Worm (Caenorhabditis elegans) whole organism, mixed stage, embryonic: Measurements from ENCODE around the gene alh-6.

Experiments
- bed-3 ChIP-seq: fragments of 200-800 bp; sonication (Bioruptor generic); optimal IDR thresholded peaks from 3 replicates; lab custom pipeline; 2018; ENCODE audit warnings: mild to moderate bottlenecking, missing genetic modification characterization, moderate library complexity, missing compliant biosample characterization
- ham-2 ChIP-seq: fragments of 200-800 bp; sonication (Bioruptor generic); optimal IDR thresholded peaks from 2 replicates; lab custom pipeline; 2018; ENCODE audit warnings: mild to moderate bottlenecking, missing genetic modification characterization, missing compliant biosample characterization
- nhr-28 ChIP-seq: fragments of 150-350 bp; optimal IDR thresholded peaks from 2 replicates; lab custom pipeline; 2014; ENCODE audit warnings: missing biosample characterization, missing genetic modification characterization
- ztf-11 ChIP-seq: fragments of 150-350 bp; optimal IDR thresholded peaks from 2 replicates; lab custom pipeline; 2014; ENCODE audit warnings: missing biosample characterization, missing genetic modification characterization

DNA sequence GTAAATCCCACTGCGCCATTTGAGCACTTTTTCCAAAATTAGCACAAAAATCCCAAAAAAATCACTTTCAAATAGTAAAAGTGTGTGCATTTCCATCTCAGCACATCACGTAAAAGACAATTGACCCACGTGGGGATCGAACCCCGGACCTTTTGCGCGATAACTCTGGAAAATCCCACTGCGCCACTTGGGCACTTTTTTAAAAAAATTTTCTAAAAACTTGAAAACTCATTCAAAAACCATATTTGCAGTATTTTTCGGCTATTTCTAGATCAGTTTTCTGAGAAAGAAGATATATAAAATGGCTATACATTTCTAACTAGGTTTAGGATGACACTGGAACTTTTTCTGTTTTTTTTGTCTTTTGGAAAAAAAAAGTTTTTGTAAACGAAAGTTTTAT, 30.1 kb upstream of the alh-6 start:
- TF ChIP-seq ham-2 (GFP tag; lab: Kevin White, UChicago) (no peak), nhr-28 (tag; lab: Kevin White, UChicago) (no peak), ztf-11 (no peak), bed-3 (GFP tag; lab: Kevin White, UChicago) (no peak)
